Fruit fly (Drosophila melanogaster) whole organism, embryonic: ENCODE results near the gene Actn3.
A peak's percentile ranks its signal among the peaks of the same experiment; 100 is the strongest.

Experiments
- Ada2b ChIP-seq: fragments of 200-800 bp; sonication (Bioruptor generic); IDR thresholded peaks from 2 replicates; pipeline ENCODE4 v1.3.6; 2022; ENCODE audit warnings: missing biosample characterization, missing genetic modification characterization
- B-H1 ChIP-seq: fragments of 200-800 bp; sonication (Bioruptor generic); IDR thresholded peaks from 3 replicates; pipeline ENCODE4 v1.3.6; 2022; ENCODE audit warnings: missing biosample characterization, missing genetic modification characterization
- BEAF-32 ChIP-seq: fragments of 200-800 bp; sonication (Bioruptor generic); optimal IDR thresholded peaks from 3 replicates; lab custom pipeline; 2017; ENCODE audit warnings: missing biosample characterization, missing genetic modification characterization, mild to moderate bottlenecking, moderate library complexity, missing genetic modification reagents
- Bteb2 ChIP-seq: fragments of 200-800 bp; sonication (Bioruptor generic); optimal IDR thresholded peaks from 2 replicates; lab custom pipeline; 2016; ENCODE audit warnings: missing biosample characterization, missing genetic modification characterization
- CG11504 ChIP-seq: fragments of 200-800 bp; sonication (Bioruptor generic); optimal IDR thresholded peaks from 3 replicates; lab custom pipeline; 2019; ENCODE audit warnings: missing biosample characterization, mild to moderate bottlenecking, missing genetic modification characterization, moderate library complexity
- CG11695 ChIP-seq: fragments of 200-800 bp; sonication (Bioruptor generic); IDR thresholded peaks from 3 replicates; pipeline ENCODE4 v1.3.6; 2022; ENCODE audit warnings: missing biosample characterization, missing genetic modification characterization
- CG11723 ChIP-seq: fragments of 200-800 bp; sonication (Bioruptor generic); optimal IDR thresholded peaks from 2 replicates; lab custom pipeline; 2017; ENCODE audit warnings: missing biosample characterization, mild to moderate bottlenecking, missing genetic modification characterization
- CG12769 ChIP-seq: fragments of 200-800 bp; sonication (Bioruptor generic); optimal IDR thresholded peaks from 2 replicates; lab custom pipeline; 2019; ENCODE audit warnings: missing biosample characterization, mild to moderate bottlenecking, missing genetic modification characterization, moderate library complexity
- CG14710 ChIP-seq: fragments of 200-800 bp; sonication (Bioruptor generic); optimal IDR thresholded peaks from 3 replicates; lab custom pipeline; 2019; ENCODE audit warnings: missing biosample characterization, mild to moderate bottlenecking, missing genetic modification characterization, moderate library complexity
- CG15011 ChIP-seq: fragments of 200-800 bp; sonication (Bioruptor generic); optimal IDR thresholded peaks from 3 replicates; lab custom pipeline; 2018; ENCODE audit warnings: missing biosample characterization, mild to moderate bottlenecking, missing genetic modification characterization
- CG17186 ChIP-seq: fragments of 200-800 bp; sonication (Bioruptor generic); optimal IDR thresholded peaks from 3 replicates; lab custom pipeline; 2017; ENCODE audit warnings: missing biosample characterization, missing genetic modification reagents, missing genetic modification characterization
- CG17361 ChIP-seq: fragments of 200-800 bp; sonication (Bioruptor generic); IDR thresholded peaks from 3 replicates; pipeline ENCODE4 v1.3.6; 2022; ENCODE audit warnings: missing biosample characterization, missing genetic modification characterization
- CG18476 ChIP-seq: fragments of 200-800 bp; sonication (Bioruptor generic); optimal IDR thresholded peaks from 2 replicates; lab custom pipeline; 2016; ENCODE audit warnings: missing biosample characterization, mild to moderate bottlenecking, missing genetic modification characterization
- CG18619 ChIP-seq: fragments of 200-800 bp; sonication (Bioruptor generic); optimal IDR thresholded peaks from 3 replicates; lab custom pipeline; 2017; ENCODE audit warnings: missing biosample characterization, mild to moderate bottlenecking, missing genetic modification characterization
- CG3407 ChIP-seq: fragments of 200-800 bp; sonication (Bioruptor generic); optimal IDR thresholded peaks from 2 replicates; lab custom pipeline; 2018; ENCODE audit warnings: missing biosample characterization, mild to moderate bottlenecking, missing genetic modification characterization
- CG4730 ChIP-seq: fragments of 200-800 bp; sonication (Bioruptor generic); IDR thresholded peaks from 2 replicates; pipeline ENCODE4 v1.3.6; 2022; ENCODE audit warnings: missing biosample characterization, missing genetic modification characterization
- CG7372 ChIP-seq: fragments of 200-800 bp; sonication (Bioruptor generic); IDR thresholded peaks from 2 replicates; pipeline ENCODE4 v1.3.6; 2022; ENCODE audit warnings: missing biosample characterization, missing genetic modification characterization
- Dek ChIP-seq: fragments of 200-800 bp; sonication (Bioruptor generic); optimal IDR thresholded peaks from 3 replicates; lab custom pipeline; 2019; ENCODE audit warnings: missing biosample characterization, mild to moderate bottlenecking, missing genetic modification characterization, moderate library complexity
- Doc3 ChIP-seq: fragments of 200-800 bp; sonication (Bioruptor generic); IDR thresholded peaks from 3 replicates; pipeline ENCODE4 v1.3.6; 2022; ENCODE audit warnings: missing biosample characterization, missing genetic modification characterization; ENCODE audit not compliant: partially characterized antibody
- Eip74EF ChIP-seq, 2 experiments: fragments of 200-800 bp in 1 of 2; fragments of >200 bp in 1 of 2; sonication (Bioruptor generic) in 1 of 2; optimal IDR thresholded peaks; 2 replicates each; lab custom pipeline; 2017 to 2019; ENCODE audit warnings: missing biosample characterization in 2 of 2, missing genetic modification characterization in 2 of 2, mild to moderate bottlenecking in 1 of 2, moderate library complexity in 1 of 2
- HLH54F ChIP-seq: fragments of 200-800 bp; sonication (Bioruptor generic); optimal IDR thresholded peaks from 3 replicates; lab custom pipeline; 2016; ENCODE audit warnings: missing biosample characterization, missing genetic modification characterization
- Hey ChIP-seq: fragments of 200-800 bp; sonication (Bioruptor generic); optimal IDR thresholded peaks from 3 replicates; lab custom pipeline; 2018; ENCODE audit warnings: missing biosample characterization, mild to moderate bottlenecking, missing genetic modification characterization
- Max ChIP-seq: fragments of 200-800 bp; sonication (Bioruptor generic); optimal IDR thresholded peaks from 2 replicates; lab custom pipeline; 2016; ENCODE audit warnings: missing biosample characterization, mild to moderate bottlenecking, missing genetic modification characterization
- Oli ChIP-seq: fragments of 200-800 bp; sonication (Bioruptor generic); optimal IDR thresholded peaks from 2 replicates; lab custom pipeline; 2018; ENCODE audit warnings: missing biosample characterization, mild to moderate bottlenecking, missing genetic modification characterization, moderate library complexity
- Sox102F ChIP-seq: fragments of 200-800 bp; sonication (Bioruptor generic); optimal IDR thresholded peaks from 2 replicates; lab custom pipeline; 2018; ENCODE audit warnings: missing biosample characterization, mild to moderate bottlenecking, missing genetic modification characterization, moderate library complexity
- Xrp1 ChIP-seq: fragments of 200-800 bp; sonication (Bioruptor generic); IDR thresholded peaks from 2 replicates; pipeline ENCODE4 v1.3.6; 2022; ENCODE audit warnings: missing biosample characterization, missing genetic modification characterization
- bbx ChIP-seq: fragments of 200-800 bp; sonication (Bioruptor generic); IDR thresholded peaks from 2 replicates; pipeline ENCODE4 v1.3.6; 2022; ENCODE audit warnings: missing biosample characterization, missing genetic modification characterization; ENCODE audit not compliant: partially characterized antibody
- bigmax ChIP-seq: fragments of 200-800 bp; sonication (Bioruptor generic); optimal IDR thresholded peaks from 2 replicates; lab custom pipeline; 2018; ENCODE audit warnings: missing biosample characterization, mild to moderate bottlenecking, missing genetic modification characterization
- crp ChIP-seq, 2 experiments: fragments of 200-800 bp; sonication (Bioruptor generic); optimal IDR thresholded peaks; 2 replicates in 1 of 2; 3 replicates in 1 of 2; lab custom pipeline; 2017; ENCODE audit warnings: missing biosample characterization in 2 of 2, missing genetic modification characterization in 2 of 2, mild to moderate bottlenecking in 1 of 2, moderate library complexity in 1 of 2
- dimm ChIP-seq: fragments of 200-800 bp; sonication (Bioruptor generic); IDR thresholded peaks from 2 replicates; pipeline ENCODE4 v1.3.6; 2022; ENCODE audit warnings: missing biosample characterization, missing genetic modification characterization
- ems ChIP-seq: fragments of 200-800 bp; sonication (Bioruptor generic); optimal IDR thresholded peaks from 3 replicates; lab custom pipeline; 2016; ENCODE audit warnings: missing biosample characterization, missing genetic modification characterization
- fd64A ChIP-seq: fragments of 200-800 bp; sonication (Bioruptor generic); optimal IDR thresholded peaks from 3 replicates; lab custom pipeline; 2018; ENCODE audit warnings: missing biosample characterization, mild to moderate bottlenecking, missing genetic modification characterization
- insv ChIP-seq, 2 experiments: fragments of 200-800 bp; sonication (Bioruptor generic); optimal IDR thresholded peaks; 3 replicates each; lab custom pipeline; 2016 to 2018; ENCODE audit warnings: missing biosample characterization in 2 of 2, missing genetic modification characterization in 2 of 2
- nau ChIP-seq: fragments of 200-800 bp; sonication (Bioruptor generic); optimal IDR thresholded peaks from 3 replicates; lab custom pipeline; 2017; ENCODE audit warnings: missing biosample characterization, mild to moderate bottlenecking, missing genetic modification characterization, missing genetic modification reagents
- onecut ChIP-seq: fragments of 200-800 bp; sonication (Bioruptor generic); IDR thresholded peaks from 2 replicates; pipeline ENCODE4 v1.3.6; 2022; ENCODE audit warnings: missing biosample characterization, missing genetic modification characterization
- org-1 ChIP-seq: fragments of 200-800 bp; sonication (Bioruptor generic); optimal IDR thresholded peaks from 2 replicates; lab custom pipeline; 2017; ENCODE audit warnings: missing biosample characterization, missing genetic modification characterization
- p53 ChIP-seq: fragments of 200-800 bp; sonication (Bioruptor generic); optimal IDR thresholded peaks from 2 replicates; lab custom pipeline; 2016; ENCODE audit warnings: missing biosample characterization, missing genetic modification characterization
- pfk ChIP-seq: fragments of 200-800 bp; sonication (Bioruptor generic); optimal IDR thresholded peaks from 2 replicates; lab custom pipeline; 2018; ENCODE audit warnings: missing biosample characterization, mild to moderate bottlenecking, missing genetic modification characterization, moderate library complexity
- phol ChIP-seq: fragments of 200-800 bp; sonication (Bioruptor generic); optimal IDR thresholded peaks from 3 replicates; lab custom pipeline; 2018; ENCODE audit warnings: missing biosample characterization, mild to moderate bottlenecking, missing genetic modification characterization, moderate library complexity
- pum ChIP-seq: fragments of 200-800 bp; sonication (Bioruptor generic); optimal IDR thresholded peaks from 2 replicates; lab custom pipeline; 2016; ENCODE audit warnings: missing biosample characterization, missing genetic modification characterization
- pzg ChIP-seq: fragments of 200-800 bp; sonication (Bioruptor generic); optimal IDR thresholded peaks from 3 replicates; lab custom pipeline; 2018; ENCODE audit warnings: missing biosample characterization, mild to moderate bottlenecking, missing genetic modification characterization, moderate library complexity
- ranshi ChIP-seq: fragments of 200-800 bp; sonication (Bioruptor generic); IDR thresholded peaks from 2 replicates; pipeline ENCODE4 v1.3.6; 2022; ENCODE audit warnings: missing biosample characterization, missing genetic modification characterization
- repo ChIP-seq: fragments of 200-800 bp; sonication (Bioruptor generic); optimal IDR thresholded peaks from 2 replicates; lab custom pipeline; 2016; ENCODE audit warnings: missing biosample characterization, missing genetic modification characterization
- sens ChIP-seq: fragments of 200-800 bp; sonication (Bioruptor generic); peaks from one replicate; lab custom pipeline; 2016; ENCODE audit warnings: missing biosample characterization, missing genetic modification characterization
- sima ChIP-seq: fragments of 200-800 bp; sonication (Bioruptor generic); optimal IDR thresholded peaks from 2 replicates; lab custom pipeline; 2016; ENCODE audit warnings: missing biosample characterization, missing genetic modification characterization
- tap ChIP-seq: fragments of 200-800 bp; optimal IDR thresholded peaks from 3 replicates; lab custom pipeline; 2019; ENCODE audit warnings: missing biosample characterization, mild to moderate bottlenecking, missing genetic modification characterization, moderate library complexity
- tio ChIP-seq: fragments of 200-800 bp; sonication (Bioruptor generic); optimal IDR thresholded peaks from 2 replicates; lab custom pipeline; 2017; ENCODE audit warnings: missing biosample characterization, missing genetic modification characterization, inconsistent platforms
- tup ChIP-seq: fragments of 200-800 bp; sonication (Bioruptor generic); optimal IDR thresholded peaks from 2 replicates; lab custom pipeline; 2016; ENCODE audit warnings: missing biosample characterization, mild to moderate bottlenecking, missing genetic modification characterization, moderate library complexity
- tx ChIP-seq: fragments of 200-800 bp; sonication (Bioruptor generic); optimal IDR thresholded peaks from 2 replicates; lab custom pipeline; 2016; ENCODE audit warnings: missing biosample characterization, missing genetic modification characterization
- vvl ChIP-seq: fragments of 200-800 bp; sonication (Bioruptor generic); IDR thresholded peaks from 2 replicates; pipeline ENCODE4 v1.3.6; 2022; ENCODE audit warnings: missing biosample characterization, missing genetic modification characterization

Gene Actn3

dm6 chr3R:17020956-17021355 is 43.4 kb upstream of the Actn3 start, which contains the start of gene Adsl (continued):
- peak; percentile 84 for TF ChIP-seq vvl (GFP tag; lab: Robert Waterston, UW)
- TF ChIP-seq Oli (tag; lab: Kevin White, UChicago): peak; percentile 51
- peak in 1 of 2 experiments; percentile 68 for TF ChIP-seq insv (GFP tag; optimal IDR thresholded peaks at IDR 0.05; lab: Kevin White, UChicago)
- TF ChIP-seq pum (GFP tag; lab: Kevin White, UChicago): no peak
- peak; percentile 66 for TF ChIP-seq pzg (GFP tag; lab: Kevin White, UChicago)
- peak; percentile 77 for TF ChIP-seq phol (tag; lab: Kevin White, UChicago)
- no peak for TF ChIP-seq CG11695
- peak in 1 of 2 experiments; percentile 69 for TF ChIP-seq crp (GFP tag; optimal IDR thresholded peaks at IDR 0.05; lab: Kevin White, UChicago)
- peak; percentile 48 for TF ChIP-seq tap (tag; lab: Kevin White, UChicago)
- TF ChIP-seq onecut (GFP tag; lab: Robert Waterston, UW): peak; percentile 61
- TF ChIP-seq sens: peak; percentile 89
- no peak for TF ChIP-seq Sox102F (GFP tag; lab: Kevin White, UChicago)
- no peak for TF ChIP-seq Dek
- TF ChIP-seq HLH54F: peak; percentile 2
- no peak; the same call in 1 of the 3 replicates for TF ChIP-seq CG17361 (GFP tag; lab: Robert Waterston, UW)
- peak; percentile 57 for TF ChIP-seq CG15011
- no peak for TF ChIP-seq tx (GFP tag; lab: Kevin White, UChicago)
- peak; percentile 14 for TF ChIP-seq Hey (tag; lab: Kevin White, UChicago)
- no peak for TF ChIP-seq sima
- TF ChIP-seq dimm (GFP tag; lab: Robert Waterston, UW): no peak
- peak; percentile 54 for TF ChIP-seq bigmax (GFP tag; lab: Kevin White, UChicago)
- no peak; the same call in 2 of the 3 replicates for TF ChIP-seq B-H1 (GFP tag; lab: Robert Waterston, UW)
- TF ChIP-seq CG3407 (GFP tag; lab: Kevin White, UChicago): peak; percentile 72
- TF ChIP-seq Ada2b: peak; percentile 19; the same call in 1 of the 2 replicates
- TF ChIP-seq CG17186 (GFP tag; lab: Kevin White, UChicago): peak; percentile 60
- TF ChIP-seq Eip74EF (GFP tag; optimal IDR thresholded peaks at IDR 0.05; lab: Kevin White, UChicago): no peak
- TF ChIP-seq bbx: peak; percentile 25; the same call in 1 of the 2 replicates
- TF ChIP-seq CG12769: no peak
- TF ChIP-seq Doc3 (GFP tag; lab: Robert Waterston, UW): no peak
- no peak for TF ChIP-seq tio (GFP tag; lab: Kevin White, UChicago)
- peak; percentile 40 for TF ChIP-seq repo (GFP tag; lab: Kevin White, UChicago)
- TF ChIP-seq pfk (GFP tag; lab: Kevin White, UChicago): peak; percentile 35
- peak; percentile 72 for TF ChIP-seq fd64A (GFP tag; lab: Kevin White, UChicago)
- TF ChIP-seq ranshi: no peak; the same call in 1 of the 2 replicates
- peak; percentile 86 for TF ChIP-seq Max
- TF ChIP-seq Xrp1 (GFP tag; lab: Robert Waterston, UW): no peak
- peak; percentile 57 for TF ChIP-seq BEAF-32
- TF ChIP-seq nau (GFP tag; lab: Kevin White, UChicago): no peak
- no peak for TF ChIP-seq CG7372 (GFP tag; lab: Robert Waterston, UW)
- peak; percentile 74 for TF ChIP-seq CG18619 (GFP tag; lab: Kevin White, UChicago)
- TF ChIP-seq tup (GFP tag; lab: Kevin White, UChicago): no peak
- TF ChIP-seq CG11504 (tag; lab: Kevin White, UChicago): no peak
- no peak for TF ChIP-seq ems
- peak; percentile 79 for TF ChIP-seq CG14710
- peak; percentile 63 for TF ChIP-seq org-1 (GFP tag; lab: Kevin White, UChicago)
- TF ChIP-seq p53: peak; percentile 13
- TF ChIP-seq CG11723 (GFP tag; lab: Kevin White, UChicago): no peak
- TF ChIP-seq CG4730 (GFP tag; lab: Robert Waterston, UW): no peak
- no peak for TF ChIP-seq Bteb2
- no peak for TF ChIP-seq CG18476 (GFP tag; lab: Kevin White, UChicago)
